Fruit fly (Drosophila melanogaster) whole organism, embryonic: ENCODE data around the gene unk.

ENCODE experiments used
- Abd-B ChIP-seq: fragments of 200-800 bp; sonication (Bioruptor generic); optimal IDR thresholded peaks from 2 replicates; lab custom pipeline; 2018; ENCODE audit warnings: missing biosample characterization, mild to moderate bottlenecking, missing genetic modification characterization, moderate library complexity
- Atf3 ChIP-seq: fragments of 200-800 bp; sonication (Bioruptor generic); optimal IDR thresholded peaks from 3 replicates; lab custom pipeline; 2016; ENCODE audit warnings: missing biosample characterization, missing genetic modification characterization
- B-H2 ChIP-seq: fragments of 200-800 bp; sonication (Bioruptor generic); optimal IDR thresholded peaks from 2 replicates; lab custom pipeline; 2018; ENCODE audit warnings: missing biosample characterization, mild to moderate bottlenecking, missing genetic modification characterization
- CG10462 ChIP-seq: fragments of 200-800 bp; sonication (Bioruptor generic); optimal IDR thresholded peaks from 2 replicates; lab custom pipeline; 2016; ENCODE audit warnings: missing biosample characterization, missing genetic modification characterization
- CG10543 ChIP-seq: fragments of 200-800 bp; sonication (Bioruptor generic); optimal IDR thresholded peaks from 3 replicates; lab custom pipeline; 2017; ENCODE audit warnings: missing biosample characterization, mild to moderate bottlenecking, missing genetic modification characterization, moderate library complexity
- CG11247 ChIP-seq: fragments of 200-800 bp; sonication (Bioruptor generic); IDR thresholded peaks from 2 replicates; pipeline ENCODE4 v1.3.6; 2022; ENCODE audit warnings: missing biosample characterization, missing genetic modification characterization
- CG13287 ChIP-seq: fragments of 200-800 bp; sonication (Bioruptor generic); IDR thresholded peaks from 2 replicates; pipeline ENCODE4 v1.3.6; 2022; ENCODE audit warnings: missing biosample characterization, missing genetic modification characterization; ENCODE audit not compliant: partially characterized antibody
- CG15601 ChIP-seq: fragments of 200-800 bp; sonication (Bioruptor generic); optimal IDR thresholded peaks from 3 replicates; lab custom pipeline; 2019; ENCODE audit warnings: missing biosample characterization, mild to moderate bottlenecking, missing genetic modification characterization, moderate library complexity
- CG1647 ChIP-seq: fragments of 200-800 bp; sonication (Bioruptor generic); optimal IDR thresholded peaks from 3 replicates; lab custom pipeline; 2016; ENCODE audit warnings: missing biosample characterization, missing genetic modification characterization
- CG17612 ChIP-seq: fragments of 200-800 bp; sonication (Bioruptor generic); IDR thresholded peaks from 2 replicates; pipeline ENCODE4 v1.3.6; 2022; ENCODE audit warnings: missing biosample characterization, missing genetic modification characterization
- CG17829 ChIP-seq: fragments of 200-800 bp; optimal IDR thresholded peaks from 2 replicates; lab custom pipeline; 2019; ENCODE audit warnings: missing biosample characterization, mild to moderate bottlenecking, missing genetic modification characterization, moderate library complexity
- CG1792 ChIP-seq: fragments of 200-800 bp; sonication (Bioruptor generic); optimal IDR thresholded peaks from 2 replicates; lab custom pipeline; 2016; ENCODE audit warnings: missing biosample characterization, missing genetic modification characterization
- CG2129 ChIP-seq: fragments of 200-800 bp; sonication (Bioruptor generic); IDR thresholded peaks from 2 replicates; pipeline ENCODE4 v1.3.6; 2022; ENCODE audit warnings: missing biosample characterization, missing genetic modification characterization; ENCODE audit not compliant: partially characterized antibody
- CG2678 ChIP-seq: fragments of 200-800 bp; sonication (Bioruptor generic); optimal IDR thresholded peaks from 3 replicates; lab custom pipeline; 2019; ENCODE audit warnings: missing biosample characterization, mild to moderate bottlenecking, missing genetic modification characterization, moderate library complexity
- CG30403 ChIP-seq: fragments of 200-800 bp; sonication (Bioruptor generic); optimal IDR thresholded peaks from 3 replicates; lab custom pipeline; 2016; ENCODE audit warnings: missing biosample characterization, missing genetic modification characterization
- CG32532 ChIP-seq: fragments of 200-800 bp; sonication (Bioruptor generic); IDR thresholded peaks from 2 replicates; pipeline ENCODE4 v1.3.6; 2022; ENCODE audit warnings: missing biosample characterization, missing genetic modification characterization
- CG4617 ChIP-seq: fragments of 200-800 bp; sonication (Bioruptor generic); optimal IDR thresholded peaks from 3 replicates; lab custom pipeline; 2016; ENCODE audit warnings: missing biosample characterization, missing genetic modification characterization, borderline replicate concordance
- CG6689 ChIP-seq: fragments of 200-800 bp; sonication (Bioruptor generic); IDR thresholded peaks from 2 replicates; pipeline ENCODE4 v1.3.6; 2022; ENCODE audit warnings: missing biosample characterization, missing genetic modification characterization
- CG7745 ChIP-seq: fragments of 200-800 bp; sonication (Bioruptor generic); optimal IDR thresholded peaks from 2 replicates; lab custom pipeline; 2018; ENCODE audit warnings: missing biosample characterization, mild to moderate bottlenecking, missing genetic modification characterization, moderate library complexity
- CG8478 ChIP-seq: fragments of >200 bp; optimal IDR thresholded peaks from 2 replicates; lab custom pipeline; 2018
- CHES-1-like ChIP-seq: fragments of 200-800 bp; sonication (Bioruptor generic); optimal IDR thresholded peaks from 2 replicates; lab custom pipeline; 2016; ENCODE audit warnings: missing biosample characterization, missing genetic modification characterization
- CoRest ChIP-seq: fragments of 200-800 bp; sonication (Bioruptor generic); optimal IDR thresholded peaks from 3 replicates; lab custom pipeline; 2018; ENCODE audit warnings: missing biosample characterization, mild to moderate bottlenecking, missing genetic modification characterization, moderate library complexity
- Dip3 ChIP-seq: fragments of 200-800 bp; sonication (Bioruptor generic); optimal IDR thresholded peaks from 3 replicates; lab custom pipeline; 2016; ENCODE audit warnings: missing biosample characterization, missing genetic modification characterization
- Dll ChIP-seq: fragments of 200-800 bp; sonication (Bioruptor generic); IDR thresholded peaks from 4 replicates; pipeline ENCODE4 v1.3.6; 2022; ENCODE audit warnings: missing biosample characterization, missing genetic modification characterization; ENCODE audit not compliant: partially characterized antibody
- E2f1 ChIP-seq: fragments of 200-800 bp; sonication (Bioruptor generic); IDR thresholded peaks from 2 replicates; pipeline ENCODE4 v1.3.6; 2022; ENCODE audit warnings: missing biosample characterization, missing genetic modification characterization
- H2.0 ChIP-seq: fragments of 200-800 bp; sonication (Bioruptor generic); IDR thresholded peaks from 2 replicates; pipeline ENCODE4 v1.3.6; 2022; ENCODE audit warnings: missing biosample characterization, missing genetic modification characterization
- Mrtf ChIP-seq: fragments of 200-800 bp; sonication (Bioruptor generic); IDR thresholded peaks from 3 replicates; pipeline ENCODE4 v1.3.6; 2022; ENCODE audit warnings: missing biosample characterization, missing genetic modification characterization
- Myb ChIP-seq: fragments of 200-800 bp; sonication (Bioruptor generic); optimal IDR thresholded peaks from 2 replicates; lab custom pipeline; 2016; ENCODE audit warnings: missing biosample characterization, missing genetic modification characterization
- Optix ChIP-seq: fragments of 200-800 bp; sonication (Bioruptor generic); IDR thresholded peaks from 3 replicates; pipeline ENCODE4 v1.3.6; 2022; ENCODE audit warnings: missing biosample characterization, missing genetic modification characterization
- Side ChIP-seq: fragments of 200-800 bp; sonication (Bioruptor generic); optimal IDR thresholded peaks from 2 replicates; lab custom pipeline; 2016; ENCODE audit warnings: missing biosample characterization, missing genetic modification characterization
- TFAM ChIP-seq: fragments of 200-800 bp; sonication (Bioruptor generic); optimal IDR thresholded peaks from 2 replicates; lab custom pipeline; 2017; ENCODE audit warnings: missing biosample characterization, missing genetic modification characterization, inconsistent platforms
- ac ChIP-seq: fragments of 200-800 bp; sonication (Bioruptor generic); optimal IDR thresholded peaks from 3 replicates; lab custom pipeline; 2017; ENCODE audit warnings: missing biosample characterization, mild to moderate bottlenecking, missing genetic modification characterization
- bigmax ChIP-seq: fragments of 200-800 bp; sonication (Bioruptor generic); optimal IDR thresholded peaks from 2 replicates; lab custom pipeline; 2018; ENCODE audit warnings: missing biosample characterization, mild to moderate bottlenecking, missing genetic modification characterization
- bsh ChIP-seq, 2 experiments: fragments of 200-800 bp; sonication (Bioruptor generic); optimal IDR thresholded peaks; 2 replicates each; lab custom pipeline; 2017 to 2018; ENCODE audit warnings: mild to moderate bottlenecking in 2 of 2, missing biosample characterization in 2 of 2, missing genetic modification characterization in 2 of 2, moderate library complexity in 1 of 2
- caup ChIP-seq: fragments of 200-800 bp; sonication (Bioruptor generic); optimal IDR thresholded peaks from 3 replicates; lab custom pipeline; 2017; ENCODE audit warnings: missing biosample characterization, mild to moderate bottlenecking, missing genetic modification characterization, moderate library complexity; ENCODE audit not compliant: severe bottlenecking
- cg ChIP-seq: fragments of 200-800 bp; sonication (Bioruptor generic); optimal IDR thresholded peaks from 3 replicates; lab custom pipeline; 2019; ENCODE audit warnings: missing biosample characterization, mild to moderate bottlenecking, missing genetic modification characterization, moderate library complexity
- chif ChIP-seq, 2 experiments: fragments of 200-800 bp; sonication (Bioruptor generic); optimal IDR thresholded peaks; 3 replicates each; lab custom pipeline; 2016; ENCODE audit warnings: missing biosample characterization in 2 of 2, missing genetic modification characterization in 2 of 2
- ci ChIP-seq: fragments of 200-800 bp; sonication (Bioruptor generic); IDR thresholded peaks from 3 replicates; pipeline ENCODE4 v1.3.6; 2022; ENCODE audit warnings: missing biosample characterization, missing genetic modification characterization
- dysf ChIP-seq: fragments of 200-800 bp; sonication (Bioruptor generic); IDR thresholded peaks from 3 replicates; pipeline ENCODE4 v1.3.6; 2022; ENCODE audit warnings: missing biosample characterization, missing genetic modification characterization
- gcm2 ChIP-seq: fragments of 200-800 bp; sonication (Bioruptor generic); optimal IDR thresholded peaks from 2 replicates; lab custom pipeline; 2016; ENCODE audit warnings: missing biosample characterization, missing genetic modification characterization
- ham ChIP-seq: fragments of 200-800 bp; sonication (Bioruptor generic); IDR thresholded peaks from 2 replicates; pipeline ENCODE4 v1.3.6; 2022; ENCODE audit warnings: missing biosample characterization, missing genetic modification characterization
- maf-S ChIP-seq: fragments of 200-800 bp; sonication (Bioruptor generic); optimal IDR thresholded peaks from 2 replicates; lab custom pipeline; 2016; ENCODE audit warnings: missing biosample characterization, missing genetic modification characterization
- nerfin-2 ChIP-seq: fragments of 200-800 bp; sonication (Bioruptor generic); IDR thresholded peaks from 2 replicates; pipeline ENCODE4 v1.3.6; 2022; ENCODE audit warnings: missing biosample characterization, missing genetic modification characterization; ENCODE audit not compliant: partially characterized antibody
- pho ChIP-seq: fragments of 200-800 bp; sonication (Bioruptor generic); optimal IDR thresholded peaks from 2 replicates; lab custom pipeline; 2016; ENCODE audit warnings: missing biosample characterization, missing genetic modification characterization
- pita ChIP-seq: fragments of 200-800 bp; sonication (Bioruptor generic); optimal IDR thresholded peaks from 2 replicates; lab custom pipeline; 2017; ENCODE audit warnings: missing biosample characterization, mild to moderate bottlenecking, missing genetic modification characterization
- psq ChIP-seq: fragments of 200-800 bp; sonication (Bioruptor generic); optimal IDR thresholded peaks from 2 replicates; lab custom pipeline; 2017; ENCODE audit warnings: missing biosample characterization, missing genetic modification characterization
- pum ChIP-seq: fragments of 200-800 bp; sonication (Bioruptor generic); optimal IDR thresholded peaks from 2 replicates; lab custom pipeline; 2016; ENCODE audit warnings: missing biosample characterization, missing genetic modification characterization
- ro ChIP-seq: fragments of 200-800 bp; sonication (Bioruptor generic); IDR thresholded peaks from 2 replicates; pipeline ENCODE4 v1.3.6; 2022; ENCODE audit warnings: missing biosample characterization, missing genetic modification characterization
- row ChIP-seq: fragments of 200-800 bp; sonication (Bioruptor generic); IDR thresholded peaks from 3 replicates; pipeline ENCODE4 v1.3.6; 2022; ENCODE audit warnings: missing biosample characterization, missing genetic modification characterization
- sna ChIP-seq: fragments of 200-800 bp; sonication (Bioruptor generic); IDR thresholded peaks from 2 replicates; pipeline ENCODE4 v1.3.6; 2022; ENCODE audit warnings: missing biosample characterization, missing genetic modification characterization; ENCODE audit not compliant: partially characterized antibody
- vvl ChIP-seq: fragments of 200-800 bp; sonication (Bioruptor generic); IDR thresholded peaks from 2 replicates; pipeline ENCODE4 v1.3.6; 2022; ENCODE audit warnings: missing biosample characterization, missing genetic modification characterization
- wor ChIP-seq: fragments of 200-800 bp; sonication (Bioruptor generic); IDR thresholded peaks from 2 replicates; pipeline ENCODE4 v1.3.6; 2022; ENCODE audit warnings: missing biosample characterization, missing genetic modification characterization

Gene unk

DNA sequence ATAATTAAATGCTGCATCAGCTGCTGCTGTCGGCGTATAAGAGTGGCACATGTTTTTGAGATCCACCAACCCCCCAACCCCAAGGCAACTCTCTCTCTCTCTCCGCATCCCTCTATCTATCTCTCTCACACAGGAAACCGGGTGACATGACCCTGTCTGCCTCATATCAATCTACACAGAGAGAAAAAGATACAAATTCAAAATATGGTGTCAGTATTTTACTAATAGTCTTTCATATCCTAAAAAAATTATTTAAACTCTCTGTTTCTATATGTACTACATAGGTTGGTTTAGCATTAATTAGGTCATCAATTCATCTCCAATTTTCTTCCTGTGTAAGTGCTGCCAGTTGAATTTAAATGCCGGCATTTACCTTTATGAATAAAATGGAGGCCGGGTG, 17.7 kb upstream of the unk start (continued):
- peak; percentile 83 for TF ChIP-seq CHES-1-like (GFP tag; lab: Kevin White, UChicago)
- TF ChIP-seq Side = peak; percentile 86
- peak; percentile 75 for TF ChIP-seq CG10462
- peak; percentile 61 for TF ChIP-seq TFAM (GFP tag; lab: Kevin White, UChicago)
- TF ChIP-seq CG4617 (GFP tag; lab: Kevin White, UChicago) = peak; percentile 70
- peak; percentile 92 for TF ChIP-seq dysf (GFP tag; lab: Robert Waterston, UW)
- no peak for TF ChIP-seq CG7745 (tag; lab: Kevin White, UChicago)
- TF ChIP-seq CG2678 (tag; lab: Kevin White, UChicago) = peak; percentile 92
- TF ChIP-seq psq (GFP tag; lab: Kevin White, UChicago) = peak; percentile 64
- TF ChIP-seq bigmax (GFP tag; lab: Kevin White, UChicago) = no peak
- peak; percentile 85 for TF ChIP-seq Atf3 (GFP tag; lab: Kevin White, UChicago)
- no peak for TF ChIP-seq ham (GFP tag; lab: Robert Waterston, UW)
- TF ChIP-seq ro (GFP tag; lab: Robert Waterston, UW) = peak; percentile 80
- peak; percentile 84 for TF ChIP-seq Mrtf
- TF ChIP-seq wor (GFP tag; lab: Robert Waterston, UW) = peak; percentile 90
- peak; percentile 85 for TF ChIP-seq E2f1 (GFP tag; lab: Robert Waterston, UW)
- peak; percentile 62 for TF ChIP-seq pho (GFP tag; lab: Kevin White, UChicago)
- TF ChIP-seq CG1792 (GFP tag; lab: Kevin White, UChicago) = peak; percentile 83
- no peak for TF ChIP-seq CG10543
- peak; percentile 70 for TF ChIP-seq CG17612 (GFP tag; lab: Robert Waterston, UW)
- TF ChIP-seq gcm2 (GFP tag; lab: Kevin White, UChicago) = peak; percentile 70
- TF ChIP-seq cg = no peak
- TF ChIP-seq Myb = peak; percentile 62
- TF ChIP-seq CoRest (tag; lab: Kevin White, UChicago) = peak; percentile 91
- no peak for TF ChIP-seq pita (GFP tag; lab: Kevin White, UChicago)
- TF ChIP-seq pum (GFP tag; lab: Kevin White, UChicago) = peak; percentile 92
- TF ChIP-seq Optix = peak; percentile 48; the same call in 1 of the 3 replicates
- TF ChIP-seq ci (GFP tag; lab: Robert Waterston, UW) = peak; percentile 96
- peak; percentile 92 for TF ChIP-seq CG30403
- TF ChIP-seq chif (GFP tag; optimal IDR thresholded peaks at IDR 0.05; lab: Kevin White, UChicago) = peak; percentile 94
- TF ChIP-seq B-H2 (GFP tag; lab: Kevin White, UChicago) = no peak
- TF ChIP-seq vvl (GFP tag; lab: Robert Waterston, UW) = peak; percentile 98
- TF ChIP-seq caup (GFP tag; lab: Kevin White, UChicago) = peak; percentile 30
- no peak for TF ChIP-seq CG2129 (GFP tag; lab: Robert Waterston, UW)
- peak; percentile 95 for TF ChIP-seq CG17829 (tag; lab: Kevin White, UChicago)
- TF ChIP-seq Dll = no peak
- peak; percentile 67 for TF ChIP-seq Dip3
- TF ChIP-seq CG15601 (tag; lab: Kevin White, UChicago) = peak; percentile 91
- no peak for TF ChIP-seq sna (GFP tag; lab: Robert Waterston, UW)
- peak; percentile 78 for TF ChIP-seq maf-S (GFP tag; lab: Kevin White, UChicago)
- TF ChIP-seq ac (GFP tag; lab: Kevin White, UChicago) = peak; percentile 71
- TF ChIP-seq CG11247 (GFP tag; lab: Robert Waterston, UW) = peak; percentile 80
- no peak for TF ChIP-seq nerfin-2 (GFP tag; lab: Robert Waterston, UW)
- peak; percentile 68 to 97 for TF ChIP-seq bsh (GFP tag; optimal IDR thresholded peaks at IDR 0.05; lab: Kevin White, UChicago)
- TF ChIP-seq CG13287 (GFP tag; lab: Robert Waterston, UW) = no peak
- TF ChIP-seq CG1647 (GFP tag; lab: Kevin White, UChicago) = peak; percentile 83
- TF ChIP-seq CG6689 (GFP tag; lab: Robert Waterston, UW) = peak; percentile 89
- peak; percentile 90 for TF ChIP-seq H2.0
- peak; percentile 90 for TF ChIP-seq row (GFP tag; lab: Robert Waterston, UW)
- peak; percentile 88 for TF ChIP-seq Abd-B (GFP tag; lab: Kevin White, UChicago)
- peak; percentile 85 for TF ChIP-seq CG32532 (GFP tag; lab: Robert Waterston, UW)
- TF ChIP-seq CG8478 = no peak
